Fruit fly (Drosophila melanogaster): ENCODE measurements around the gene Sk1.

The Sk1 gene

dm6 chrX:11427282-11427689 is 15.1 kb upstream of the Sk1 start (continued):
- TF ChIP-seq dsf (GFP tag; optimal IDR thresholded peaks at IDR 0.05; ENCODE audit: borderline replicate concordance) (no peak), sage (GFP tag; optimal IDR thresholded peaks at IDR 0.05) (no peak), Dif (GFP tag; optimal IDR thresholded peaks at IDR 0.05; ENCODE audit: partially characterized antibody) (no peak), jim (GFP tag; optimal IDR thresholded peaks at IDR 0.05) (no peak), Mio (GFP tag; optimal IDR thresholded peaks at IDR 0.05) (no peak)

dm6 chrX:11430940-11431339 is 11.4 kb upstream of the Sk1 start:
- TF ChIP-seq CG9705 (GFP tag; optimal IDR thresholded peaks at IDR 0.05) (no peak), tai (GFP tag; optimal IDR thresholded peaks at IDR 0.05) (peak; percentile 13), Hr83 (GFP tag; optimal IDR thresholded peaks at IDR 0.05; ENCODE audit: poor library complexity, severe bottlenecking) (no peak), h (GFP tag; optimal IDR thresholded peaks at IDR 0.05) (peak; percentile 36), Mio (GFP tag; optimal IDR thresholded peaks at IDR 0.05) (no peak), Abd-B (GFP tag; optimal IDR thresholded peaks at IDR 0.05) (no peak), sage (GFP tag; optimal IDR thresholded peaks at IDR 0.05) (no peak), Dfd (GFP tag; optimal IDR thresholded peaks at IDR 0.05) (no peak)

- TF ChIP-seq Myc (optimal IDR thresholded peaks at IDR 0.05) = peak; percentile 17
- TF ChIP-seq Sp1 (GFP tag; optimal IDR thresholded peaks at IDR 0.05) = no peak
These were observed 8.4 kb upstream of the Sk1 start for dm6 chrX:11433930-11434329.

- no peak for TF ChIP-seq dmrt93B (GFP tag; optimal IDR thresholded peaks at IDR 0.05)
- peak; percentile 16 for TF ChIP-seq psq (GFP tag; optimal IDR thresholded peaks at IDR 0.05)
- no peak for TF ChIP-seq dsf (GFP tag; optimal IDR thresholded peaks at IDR 0.05; ENCODE audit: borderline replicate concordance)
- no peak for TF ChIP-seq brk (GFP tag; optimal IDR thresholded peaks at IDR 0.05)
- TF ChIP-seq CG32264 (GFP tag; optimal IDR thresholded peaks at IDR 0.05) = no peak
These were observed 3.1 kb upstream of the Sk1 start for dm6 chrX:11439270-11439669.

dm6 chrX:11440944-11441343 is 1.4 kb upstream of the Sk1 start:
- TF ChIP-seq OdsH (GFP tag; optimal IDR thresholded peaks at IDR 0.05) = peak; percentile 37
- no peak for TF ChIP-seq Abd-B (GFP tag; optimal IDR thresholded peaks at IDR 0.05)
- peak in 1 of 2 experiments; percentile 41 for TF ChIP-seq foxo (GFP tag; optimal IDR thresholded peaks at IDR 0.05)
- peak; percentile 37 for TF ChIP-seq fru (GFP tag; optimal IDR thresholded peaks at IDR 0.05)
- no peak for TF ChIP-seq CG9705 (GFP tag; optimal IDR thresholded peaks at IDR 0.05)
- no peak for TF ChIP-seq tai (GFP tag; optimal IDR thresholded peaks at IDR 0.05)
- peak; percentile 17 for TF ChIP-seq Sp1 (GFP tag; optimal IDR thresholded peaks at IDR 0.05)
- TF ChIP-seq br (GFP tag; optimal IDR thresholded peaks at IDR 0.05) = no peak
- TF ChIP-seq psq (GFP tag; optimal IDR thresholded peaks at IDR 0.05) = peak; percentile 24
- peak; percentile 33 for TF ChIP-seq HLH106 (tag; optimal IDR thresholded peaks at IDR 0.05)
- no peak for TF ChIP-seq Hr83 (GFP tag; optimal IDR thresholded peaks at IDR 0.05; ENCODE audit: poor library complexity, severe bottlenecking)
- TF ChIP-seq Rel (GFP tag; optimal IDR thresholded peaks at IDR 0.05) = no peak
- no peak for TF ChIP-seq Rel (tag; optimal IDR thresholded peaks at IDR 0.05)
- TF ChIP-seq sage (GFP tag; optimal IDR thresholded peaks at IDR 0.05) = no peak
- no peak for TF ChIP-seq h (GFP tag; optimal IDR thresholded peaks at IDR 0.05)
- no peak for TF ChIP-seq dl (GFP tag; optimal IDR thresholded peaks at IDR 0.05; ENCODE audit: insufficient read depth in 1 of 2, partially characterized antibody in 2 of 2)

dm6 chrX:11446792-11447405 is 4.6 kb downstream of the Sk1 start:
- TF ChIP-seq fru (GFP tag; optimal IDR thresholded peaks at IDR 0.05) (peak; percentile 82), CrebA (GFP tag; optimal IDR thresholded peaks at IDR 0.05; ENCODE audit: borderline replicate concordance) (peak; percentile 6), Sp1 (GFP tag; optimal IDR thresholded peaks at IDR 0.05) (peak; percentile 63), Abd-B (GFP tag; optimal IDR thresholded peaks at IDR 0.05) (no peak), dsf (GFP tag; optimal IDR thresholded peaks at IDR 0.05; ENCODE audit: borderline replicate concordance) (no peak), dl (GFP tag; optimal IDR thresholded peaks at IDR 0.05; ENCODE audit: insufficient read depth in 1 of 2, partially characterized antibody in 2 of 2) (no peak), Hr83 (GFP tag; optimal IDR thresholded peaks at IDR 0.05; ENCODE audit: poor library complexity, severe bottlenecking) (peak; percentile 70), Mio (GFP tag; optimal IDR thresholded peaks at IDR 0.05) (peak; percentile 51), GATAd (GFP tag; optimal IDR thresholded peaks at IDR 0.05) (peak; percentile 27), CG9705 (GFP tag; optimal IDR thresholded peaks at IDR 0.05) (peak; percentile 28), foxo (GFP tag; optimal IDR thresholded peaks at IDR 0.05) (peak; percentile 33 to 85), Dif (GFP tag; optimal IDR thresholded peaks at IDR 0.05; ENCODE audit: partially characterized antibody) (no peak), N (GFP tag; optimal IDR thresholded peaks at IDR 0.05) (peak; percentile 30), Myc (optimal IDR thresholded peaks at IDR 0.05) (peak; percentile 77), dmrt93B (GFP tag; optimal IDR thresholded peaks at IDR 0.05) (peak; percentile 60), sv (GFP tag; optimal IDR thresholded peaks at IDR 0.05) (peak; percentile 81), HLH106 (tag; optimal IDR thresholded peaks at IDR 0.05) (peak; percentile 82), pan (optimal IDR thresholded peaks at IDR 0.05) (no peak), psq (GFP tag; optimal IDR thresholded peaks at IDR 0.05) (peak; percentile 71), Hnf4 (GFP tag; optimal IDR thresholded peaks at IDR 0.05) (peak; percentile 69), Rel (GFP tag; optimal IDR thresholded peaks at IDR 0.05) (no peak), Rel (tag; optimal IDR thresholded peaks at IDR 0.05) (no peak), br (GFP tag; optimal IDR thresholded peaks at IDR 0.05) (peak; percentile 84), h (GFP tag; optimal IDR thresholded peaks at IDR 0.05) (peak; percentile 86), rgr (GFP tag; optimal IDR thresholded peaks at IDR 0.05) (peak; percentile 90), CG32264 (GFP tag; optimal IDR thresholded peaks at IDR 0.05) (peak; percentile 61), brk (GFP tag; optimal IDR thresholded peaks at IDR 0.05) (peak; percentile 35), Jra (GFP tag; optimal IDR thresholded peaks at IDR 0.05) (peak; percentile 53), OdsH (GFP tag; optimal IDR thresholded peaks at IDR 0.05) (peak; percentile 81), ey (GFP tag; optimal IDR thresholded peaks at IDR 0.05) (peak; percentile 90), woc (GFP tag; optimal IDR thresholded peaks at IDR 0.05) (peak; percentile 71)

Measured in whole organism, wandering third instar larva.